Fruit fly (Drosophila melanogaster): ENCODE data around the gene Efr.

DNA sequence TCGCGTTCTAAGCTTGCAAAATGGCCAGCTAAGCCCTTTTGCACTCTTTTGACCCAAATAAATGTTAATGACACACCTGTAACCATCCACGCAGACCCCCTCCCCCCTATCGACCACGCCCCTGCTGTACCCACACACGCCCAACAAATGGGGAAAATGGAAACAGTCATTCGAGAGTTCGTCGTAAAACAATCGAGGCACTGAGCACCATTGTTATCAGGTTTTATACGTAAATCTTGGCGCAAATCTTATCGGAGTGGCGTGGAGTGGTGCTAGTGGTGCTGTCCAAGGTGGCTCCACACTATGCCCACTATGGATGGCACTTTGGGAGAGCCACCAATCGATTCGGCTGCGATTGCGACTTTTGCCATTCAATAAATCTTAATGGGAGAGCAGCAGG is 44.7 kb downstream of the Efr start:
- no peak for TF ChIP-seq foxo (GFP tag; optimal IDR thresholded peaks at IDR 0.05)
- TF ChIP-seq br (GFP tag; optimal IDR thresholded peaks at IDR 0.05): no peak
- no peak for TF ChIP-seq tai (GFP tag; optimal IDR thresholded peaks at IDR 0.05)
- TF ChIP-seq usp (GFP tag; optimal IDR thresholded peaks at IDR 0.05): no peak
